Fruit fly (Drosophila melanogaster): ENCODE results near the gene Ahcy.
A peak's percentile ranks its signal among the peaks of the same experiment; 100 is the strongest.

Gene Ahcy

DNA sequence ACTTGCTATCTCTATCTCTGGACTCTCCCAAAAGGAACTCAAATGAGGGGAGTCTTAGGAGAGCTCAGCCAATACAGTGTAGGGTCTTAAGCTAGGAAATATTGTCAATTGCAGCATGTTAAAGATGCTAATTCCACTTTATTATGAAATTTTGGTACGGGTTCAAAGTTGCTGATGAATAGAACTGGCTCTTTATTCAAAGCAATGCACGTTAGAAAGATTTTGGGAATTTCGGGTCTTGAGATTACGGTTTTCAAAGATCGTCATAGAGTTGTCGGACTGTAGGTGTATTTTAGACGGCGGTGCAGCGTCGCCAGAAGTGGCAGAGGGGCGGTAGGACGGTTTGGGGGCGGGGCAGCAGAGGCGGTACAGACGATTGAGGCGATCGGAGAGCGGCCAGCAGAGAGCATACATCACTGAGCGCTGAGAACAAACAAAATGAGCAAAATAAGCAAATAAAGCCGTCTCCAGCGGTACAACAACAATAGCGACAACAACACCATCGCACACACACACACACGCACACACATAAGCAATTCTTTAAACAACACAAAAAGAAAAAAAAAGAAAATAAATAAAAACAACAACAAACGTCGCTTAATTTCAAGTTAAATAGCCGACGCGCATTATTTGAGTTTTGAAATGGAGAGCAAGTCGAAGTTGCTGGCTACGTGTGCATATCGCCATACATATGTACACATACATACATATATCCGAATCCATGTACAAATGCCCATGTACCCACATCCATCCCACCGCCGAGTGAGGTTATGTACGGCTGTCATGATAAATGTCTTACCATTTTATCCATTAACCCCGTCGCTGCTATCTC lies 47.6 kb downstream of the Ahcy start:
- TF ChIP-seq CG3281 (GFP tag; optimal IDR thresholded peaks at IDR 0.05) (no peak), Sin3A (optimal IDR thresholded peaks at IDR 0.05) (no peak), CG3065 (GFP tag; optimal IDR thresholded peaks at IDR 0.05) (no peak), CG31441 (GFP tag; IDR thresholded peaks at IDR 0.05) (0 out of 2 replicates have a peak, but pooled peaks have one; percentile 10), CG10431 (GFP tag; optimal IDR thresholded peaks at IDR 0.05) (peak; percentile 53), zf30C (GFP tag; optimal IDR thresholded peaks at IDR 0.05) (no peak), cas (GFP tag; IDR thresholded peaks at IDR 0.05) (no peak), prd (optimal IDR thresholded peaks at IDR 0.05) (no peak), prd (GFP tag; IDR thresholded peaks at IDR 0.05) (peak; percentile 47; the same call in 1 of the 3 replicates), CG17361 (GFP tag; IDR thresholded peaks at IDR 0.05) (0 out of 3 replicates have a peak, but pooled peaks have one; percentile 18), nau (GFP tag; optimal IDR thresholded peaks at IDR 0.05) (peak; percentile 1), HmgD (GFP tag; optimal IDR thresholded peaks at IDR 0.05) (no peak), sisA (GFP tag; IDR thresholded peaks at IDR 0.05) (no peak; the same call in 1 of the 2 replicates), CG13123 (GFP tag; optimal IDR thresholded peaks at IDR 0.05) (no peak), Abd-B (GFP tag; optimal IDR thresholded peaks at IDR 0.05) (no peak), Rx (GFP tag; IDR thresholded peaks at IDR 0.05) (no peak), Meics (GFP tag; optimal IDR thresholded peaks at IDR 0.05) (no peak), Atf6 (GFP tag; IDR thresholded peaks at IDR 0.05) (no peak), twi (tag; optimal IDR thresholded peaks at IDR 0.05) (no peak), CG4404 (GFP tag; IDR thresholded peaks at IDR 0.05) (no peak), psq (GFP tag; optimal IDR thresholded peaks at IDR 0.05) (no peak), Lhr (GFP tag; optimal IDR thresholded peaks at IDR 0.05) (no peak), CTCF (GFP tag; optimal IDR thresholded peaks at IDR 0.05) (no peak), CG33213 (GFP tag; optimal IDR thresholded peaks at IDR 0.05) (no peak), Hr78 (GFP tag; optimal IDR thresholded peaks at IDR 0.05) (no peak), lilli (GFP tag; optimal IDR thresholded peaks at IDR 0.05) (no peak), unpg (GFP tag; optimal IDR thresholded peaks at IDR 0.05) (no peak), CG11723 (GFP tag; optimal IDR thresholded peaks at IDR 0.05) (no peak), Myb (GFP tag; optimal IDR thresholded peaks at IDR 0.05) (no peak), CG2202 (tag; optimal IDR thresholded peaks at IDR 0.05) (peak; percentile 51), Hr39 (optimal IDR thresholded peaks at IDR 0.05) (no peak), so (GFP tag; IDR thresholded peaks at IDR 0.05) (no peak), nerfin-1 (tag; optimal IDR thresholded peaks at IDR 0.05) (no peak), CG13894 (tag; optimal IDR thresholded peaks at IDR 0.05) (no peak), CG12236 (GFP tag; optimal IDR thresholded peaks at IDR 0.05) (no peak), odd (GFP tag; optimal IDR thresholded peaks at IDR 0.05) (peak; percentile 9), croc (GFP tag; conservative IDR thresholded peaks at IDR 0.05) (no peak), CG18599 (GFP tag; optimal IDR thresholded peaks at IDR 0.05) (no peak), CG2199 (GFP tag; IDR thresholded peaks at IDR 0.05) (no peak), kah (GFP tag; optimal IDR thresholded peaks at IDR 0.05) (no peak), CkIIα-i1 (GFP tag; IDR thresholded peaks at IDR 0.05) (no peak), CG9797 (GFP tag; optimal IDR thresholded peaks at IDR 0.05) (no peak), MTF-1 (GFP tag; optimal IDR thresholded peaks at IDR 0.05; ENCODE audit: borderline replicate concordance) (peak; percentile 58), aop (GFP tag; IDR thresholded peaks at IDR 0.05) (no peak), CG2129 (GFP tag; IDR thresholded peaks at IDR 0.05; ENCODE audit: partially characterized antibody) (no peak), Dfd (GFP tag; optimal IDR thresholded peaks at IDR 0.05) (no peak), Vsx1 (GFP tag; optimal IDR thresholded peaks at IDR 0.05) (peak; percentile 20), CG11696 (GFP tag; IDR thresholded peaks at IDR 0.05) (peak; percentile 43; the same call in 1 of the 2 replicates), H2.0 (GFP tag; IDR thresholded peaks at IDR 0.05) (no peak), Ptx1 (GFP tag; IDR thresholded peaks at IDR 0.05) (0 out of 2 replicates have a peak, but pooled peaks have one; percentile 22), cad (GFP tag; optimal IDR thresholded peaks at IDR 0.05) (no peak)
